Fruit fly (Drosophila melanogaster): ENCODE data around the gene CG5645.

Gene CG5645

DNA sequence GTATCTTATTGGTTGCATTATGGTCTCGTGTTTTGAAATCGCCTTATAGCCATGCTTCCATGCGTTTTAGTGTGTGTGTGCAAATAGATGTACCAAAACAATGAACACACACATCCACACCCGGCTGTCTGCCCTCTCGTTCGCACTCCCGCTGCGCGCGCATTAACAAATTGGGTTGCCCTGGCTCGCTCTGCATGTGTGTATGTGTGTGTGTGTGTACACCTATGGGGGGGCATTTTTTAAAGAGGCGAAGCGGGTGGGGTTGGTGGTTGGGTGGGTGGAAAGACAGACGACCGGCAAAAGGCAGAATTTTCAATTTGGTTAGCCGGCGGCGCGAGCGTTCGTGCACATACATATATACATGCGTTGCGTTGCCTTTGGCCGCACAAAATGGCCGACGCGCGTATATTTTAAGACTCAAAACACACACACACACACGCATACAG lies 12.3 kb downstream of the CG5645 start (continued):
- TF ChIP-seq CG18599 (GFP tag; optimal IDR thresholded peaks at IDR 0.05) (no peak), gcm (GFP tag; optimal IDR thresholded peaks at IDR 0.05) (peak; percentile 47), lov (optimal IDR thresholded peaks at IDR 0.05) (no peak), lov (GFP tag; IDR thresholded peaks at IDR 0.05) (peak; percentile 77; the same call in 1 of the 3 replicates), dan (GFP tag; IDR thresholded peaks at IDR 0.05) (no peak), CG17385 (GFP tag; optimal IDR thresholded peaks at IDR 0.05) (peak; percentile 36), trh (GFP tag; optimal IDR thresholded peaks at IDR 0.05) (no peak), btn (GFP tag; optimal IDR thresholded peaks at IDR 0.05) (no peak), odd (GFP tag; optimal IDR thresholded peaks at IDR 0.05) (no peak), pum (GFP tag; optimal IDR thresholded peaks at IDR 0.05) (no peak), CG34376 (GFP tag; optimal IDR thresholded peaks at IDR 0.05) (peak; percentile 49), corto (GFP tag; optimal IDR thresholded peaks at IDR 0.05) (no peak), CG15514 (GFP tag; optimal IDR thresholded peaks at IDR 0.05) (peak; percentile 29), peb (GFP tag; IDR thresholded peaks at IDR 0.05) (no peak), jumu (GFP tag; optimal IDR thresholded peaks at IDR 0.05) (no peak), crp (GFP tag; optimal IDR thresholded peaks at IDR 0.05) (no peak), CG16813 (GFP tag; IDR thresholded peaks at IDR 0.05; ENCODE audit: partially characterized antibody) (no peak), CG13123 (GFP tag; optimal IDR thresholded peaks at IDR 0.05) (no peak), CG15601 (tag; optimal IDR thresholded peaks at IDR 0.05) (peak; percentile 6), chinmo (GFP tag; IDR thresholded peaks at IDR 0.05; ENCODE audit: partially characterized antibody) (peak; percentile 97), CG3726 (GFP tag; IDR thresholded peaks at IDR 0.05) (no peak), CG9876 (GFP tag; optimal IDR thresholded peaks at IDR 0.05) (no peak), Doc3 (GFP tag; IDR thresholded peaks at IDR 0.05; ENCODE audit: partially characterized antibody) (no peak), CG10274 (GFP tag; optimal IDR thresholded peaks at IDR 0.05) (no peak), Hand (GFP tag; optimal IDR thresholded peaks at IDR 0.05) (no peak), toy (GFP tag; IDR thresholded peaks at IDR 0.05) (no peak), yki (optimal IDR thresholded peaks at IDR 0.05) (no peak), knrl (GFP tag; IDR thresholded peaks at IDR 0.05; ENCODE audit: partially characterized antibody) (no peak; the same call in 2 of the 3 replicates), HLH3B (GFP tag; IDR thresholded peaks at IDR 0.05) (no peak), CrebB (tag; optimal IDR thresholded peaks at IDR 0.05) (peak; percentile 51), mld (GFP tag; IDR thresholded peaks at IDR 0.05; ENCODE audit: partially characterized antibody) (no peak), CG12104 (GFP tag; optimal IDR thresholded peaks at IDR 0.05) (no peak), CG10462 (GFP tag; optimal IDR thresholded peaks at IDR 0.05) (no peak), CG15269 (tag; optimal IDR thresholded peaks at IDR 0.05) (no peak), HLHmδ (GFP tag; optimal IDR thresholded peaks at IDR 0.05) (no peak), CG4282 (GFP tag; optimal IDR thresholded peaks at IDR 0.05) (no peak), PHDP (tag; optimal IDR thresholded peaks at IDR 0.05) (no peak), pzg (GFP tag; optimal IDR thresholded peaks at IDR 0.05) (peak; percentile 42), klu (GFP tag; IDR thresholded peaks at IDR 0.05) (no peak; the same call in 1 of the 2 replicates), gfzf (GFP tag; optimal IDR thresholded peaks at IDR 0.05) (no peak), CG11504 (tag; optimal IDR thresholded peaks at IDR 0.05) (peak; percentile 16), fd3F (GFP tag; optimal IDR thresholded peaks at IDR 0.05) (no peak), Ets65A (GFP tag) (no peak), Aef1 (GFP tag; IDR thresholded peaks at IDR 0.05) (no peak), sob (GFP tag; IDR thresholded peaks at IDR 0.05) (peak; percentile 41; the same call in 1 of the 2 replicates), Deaf1 (tag; optimal IDR thresholded peaks at IDR 0.05) (peak; percentile 70), CG1647 (GFP tag; optimal IDR thresholded peaks at IDR 0.05) (no peak), disco-r (GFP tag; optimal IDR thresholded peaks at IDR 0.05) (no peak), ind (GFP tag; optimal IDR thresholded peaks at IDR 0.05) (no peak), tap (tag; optimal IDR thresholded peaks at IDR 0.05) (no peak), CG15696 (tag; optimal IDR thresholded peaks at IDR 0.05) (no peak)
